Worm (Caenorhabditis elegans) whole organism, L3 larva: ENCODE results near the gene H08J19.1.

Source experiments
- R02D3.7 ChIP-seq: fragments of 150-350 bp; optimal IDR thresholded peaks from 2 replicates; lab custom pipeline; 2014; ENCODE audit warnings: missing biosample characterization, missing genetic modification characterization
- aly-2 ChIP-seq: fragments of 150-350 bp; optimal IDR thresholded peaks from 2 replicates; lab custom pipeline; 2014; ENCODE audit warnings: missing biosample characterization, missing genetic modification characterization
- ama-1 ChIP-seq: fragments of 150-350 bp; optimal IDR thresholded peaks from 2 replicates; lab custom pipeline; 2018
- ceh-16 ChIP-seq: sonication (generic microtip); optimal IDR thresholded peaks from 2 replicates; lab custom pipeline; 2017; ENCODE audit warnings: missing biosample characterization, missing genetic modification characterization
- ceh-82 ChIP-seq: fragments of 150-350 bp; optimal IDR thresholded peaks from 2 replicates; lab custom pipeline; 2014; ENCODE audit warnings: missing biosample characterization, missing genetic modification characterization
- ceh-9 ChIP-seq: sonication (generic microtip); optimal IDR thresholded peaks from 2 replicates; lab custom pipeline; 2018; ENCODE audit warnings: missing biosample characterization, missing genetic modification characterization
- elt-1 ChIP-seq: fragments of 150-350 bp; optimal IDR thresholded peaks from 2 replicates; lab custom pipeline; 2014; ENCODE audit warnings: missing biosample characterization, missing genetic modification characterization
- elt-2 ChIP-seq: sonication (generic microtip); optimal IDR thresholded peaks from 2 replicates; lab custom pipeline; 2016; ENCODE audit warnings: missing genetic modification reagents, mild to moderate bottlenecking, missing genetic modification characterization, missing compliant biosample characterization
- elt-3 ChIP-seq, 3 experiments: fragments of 150-350 bp in 1 of 3; sonication (generic microtip) in 2 of 3; optimal IDR thresholded peaks; 2 replicates in 2 of 3; 4 replicates in 1 of 3; lab custom pipeline; 2014 to 2017; ENCODE audit warnings: missing biosample characterization in 3 of 3, missing genetic modification characterization in 3 of 3
- fkh-10 ChIP-seq: sonication (generic microtip); optimal IDR thresholded peaks from 2 replicates; lab custom pipeline; 2017; ENCODE audit warnings: missing biosample characterization, missing genetic modification reagents, missing genetic modification characterization
- hmg-11 ChIP-seq: sonication (generic microtip); optimal IDR thresholded peaks from 2 replicates; lab custom pipeline; 2016; ENCODE audit warnings: missing genetic modification characterization, missing compliant biosample characterization
- jun-1 ChIP-seq: fragments of 150-350 bp; optimal IDR thresholded peaks from 2 replicates; lab custom pipeline; 2014; ENCODE audit warnings: missing biosample characterization, missing genetic modification reagents, missing genetic modification characterization
- lin-15B ChIP-seq: fragments of 150-350 bp; optimal IDR thresholded peaks from 2 replicates; lab custom pipeline; 2014; ENCODE audit warnings: missing biosample characterization, missing genetic modification characterization
- lin-39 ChIP-seq: fragments of 150-350 bp; optimal IDR thresholded peaks from 2 replicates; lab custom pipeline; 2018; ENCODE audit warnings: missing biosample characterization, missing genetic modification reagents, missing genetic modification characterization
- lsy-12 ChIP-seq: sonication (generic microtip); optimal IDR thresholded peaks from 2 replicates; lab custom pipeline; 2016; ENCODE audit warnings: mild to moderate bottlenecking, missing genetic modification characterization, missing compliant biosample characterization
- mdl-1 ChIP-seq: fragments of 150-350 bp; optimal IDR thresholded peaks from 2 replicates; lab custom pipeline; 2014; ENCODE audit warnings: missing biosample characterization, missing genetic modification characterization
- mml-1 ChIP-seq: fragments of 150-350 bp; sonication (generic microtip); optimal IDR thresholded peaks from 3 replicates; lab custom pipeline; 2014; ENCODE audit warnings: missing biosample characterization, missing genetic modification characterization
- nfya-1 ChIP-seq: sonication (generic microtip); optimal IDR thresholded peaks from 2 replicates; lab custom pipeline; 2017; ENCODE audit warnings: missing genetic modification characterization, mild to moderate bottlenecking, missing compliant biosample characterization, antibody characterized with exemption, moderate library complexity; ENCODE audit not compliant: insufficient read depth
- nhr-11 ChIP-seq: fragments of 150-350 bp; optimal IDR thresholded peaks from 2 replicates; lab custom pipeline; 2014; ENCODE audit warnings: missing biosample characterization, missing genetic modification characterization
- nhr-12 ChIP-seq: fragments of 150-350 bp; optimal IDR thresholded peaks from 2 replicates; lab custom pipeline; 2014; ENCODE audit warnings: missing biosample characterization, missing genetic modification characterization
- nhr-23 ChIP-seq: fragments of 150-350 bp; optimal IDR thresholded peaks from 2 replicates; lab custom pipeline; 2014; ENCODE audit warnings: missing biosample characterization, missing genetic modification reagents, missing genetic modification characterization
- nhr-237 ChIP-seq: fragments of 150-350 bp; optimal IDR thresholded peaks from 2 replicates; lab custom pipeline; 2014; ENCODE audit warnings: missing biosample characterization, missing genetic modification characterization
- nhr-25 ChIP-seq: sonication (generic microtip); optimal IDR thresholded peaks from 2 replicates; lab custom pipeline; 2017; ENCODE audit warnings: missing biosample characterization, missing genetic modification characterization
- nhr-28 ChIP-seq: fragments of 150-350 bp; optimal IDR thresholded peaks from 2 replicates; lab custom pipeline; 2014; ENCODE audit warnings: missing biosample characterization, missing genetic modification characterization
- nhr-43 ChIP-seq: sonication (generic microtip); optimal IDR thresholded peaks from 2 replicates; lab custom pipeline; 2016; ENCODE audit warnings: mild to moderate bottlenecking, missing genetic modification characterization, missing compliant biosample characterization; ENCODE audit not compliant: poor library complexity, severe bottlenecking
- nhr-67 ChIP-seq: fragments of 150-350 bp; optimal IDR thresholded peaks from 2 replicates; lab custom pipeline; 2014; ENCODE audit warnings: missing biosample characterization, missing genetic modification characterization
- nhr-76 ChIP-seq: fragments of 150-350 bp; sonication (generic microtip); optimal IDR thresholded peaks from 5 replicates; lab custom pipeline; 2014; ENCODE audit warnings: missing biosample characterization, missing genetic modification characterization
- pqm-1 ChIP-seq: fragments of 150-350 bp; optimal IDR thresholded peaks from 2 replicates; lab custom pipeline; 2017; ENCODE audit warnings: missing biosample characterization, missing genetic modification characterization, inconsistent platforms
- sea-2 ChIP-seq: fragments of 150-350 bp; sonication (generic microtip); optimal IDR thresholded peaks from 4 replicates; lab custom pipeline; 2014; ENCODE audit warnings: missing biosample characterization, missing genetic modification reagents, missing genetic modification characterization
- unc-62 ChIP-seq: fragments of 150-350 bp; sonication (generic microtip); optimal IDR thresholded peaks from 4 replicates; lab custom pipeline; 2014; ENCODE audit warnings: missing biosample characterization, missing genetic modification reagents, missing genetic modification characterization
- zag-1 ChIP-seq: fragments of 150-350 bp; optimal IDR thresholded peaks from 2 replicates; lab custom pipeline; 2014; ENCODE audit warnings: missing biosample characterization, missing genetic modification characterization
- ztf-11 ChIP-seq: fragments of 150-350 bp; optimal IDR thresholded peaks from 2 replicates; lab custom pipeline; 2014; ENCODE audit warnings: missing biosample characterization, missing genetic modification characterization
- ztf-4 ChIP-seq: fragments of 150-350 bp; optimal IDR thresholded peaks from 2 replicates; lab custom pipeline; 2014; ENCODE audit warnings: missing biosample characterization, missing genetic modification characterization

H08J19.1 gene

ce11 chrX:15619273-15619672 lies 23.5 kb upstream of the H08J19.1 start:
- TF ChIP-seq zag-1 (tag; lab: Kevin White, UChicago) (no peak), ceh-9 (tag; lab: Kevin White, UChicago) (no peak), nhr-28 (no peak), nfya-1 (tag; lab: Kevin White, UChicago) (peak; percentile 2), nhr-23 (no peak), elt-1 (tag; lab: Kevin White, UChicago) (no peak), elt-2 (peak; percentile 26), ceh-82 (tag; lab: Kevin White, UChicago) (no peak), sea-2 (no peak), nhr-11 (tag; lab: Kevin White, UChicago) (no peak), nhr-43 (tag; lab: Kevin White, UChicago) (peak; percentile 19), ceh-16 (tag; lab: Kevin White, UChicago) (no peak), mdl-1 (tag; lab: Kevin White, UChicago) (no peak), lsy-12 (peak; percentile 16), nhr-25 (tag; lab: Kevin White, UChicago) (no peak), unc-62 (GFP tag; lab: Kevin White, UChicago) (no peak), nhr-67 (no peak)

ce11 chrX:15620200-15620599 lies 22.5 kb upstream of the H08J19.1 start, which contains the start of gene K09E9.1:
Gene K09E9.1, plus strand, starts transcription at chrX:15620500.
- TF ChIP-seq lin-15B (tag; lab: Kevin White, UChicago), result no peak
- no peak for TF ChIP-seq fkh-10 (GFP tag; lab: Kevin White, UChicago)
- no peak for TF ChIP-seq ceh-16 (tag; lab: Kevin White, UChicago)
- TF ChIP-seq elt-2, result peak; percentile 18
- TF ChIP-seq sea-2, result no peak
- no peak for TF ChIP-seq nhr-11 (tag; lab: Kevin White, UChicago)
- no peak for TF ChIP-seq ztf-11
- TF ChIP-seq jun-1, result no peak

DNA sequence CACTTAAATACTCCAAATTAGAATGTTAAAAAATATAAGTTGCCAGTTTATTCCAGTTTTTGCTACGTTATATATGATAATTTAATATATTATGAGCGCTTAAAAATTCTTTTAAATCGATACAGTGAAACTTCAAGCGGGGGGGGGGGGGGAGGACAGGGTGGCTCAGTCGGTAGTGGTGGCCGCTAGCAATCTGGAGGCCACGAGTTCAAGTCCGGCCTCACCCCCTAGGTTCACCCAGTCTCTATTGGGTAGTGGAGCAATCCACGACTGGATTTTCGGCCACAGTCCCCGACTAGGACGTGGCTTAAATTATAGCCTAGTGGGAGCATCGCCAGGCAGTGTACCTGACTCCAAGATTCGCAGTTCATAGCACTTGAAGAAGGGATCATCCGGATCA lies 21.7 kb upstream of the H08J19.1 start:
- TF ChIP-seq ama-1, result no peak
- no peak for TF ChIP-seq fkh-10 (GFP tag; lab: Kevin White, UChicago)

DNA sequence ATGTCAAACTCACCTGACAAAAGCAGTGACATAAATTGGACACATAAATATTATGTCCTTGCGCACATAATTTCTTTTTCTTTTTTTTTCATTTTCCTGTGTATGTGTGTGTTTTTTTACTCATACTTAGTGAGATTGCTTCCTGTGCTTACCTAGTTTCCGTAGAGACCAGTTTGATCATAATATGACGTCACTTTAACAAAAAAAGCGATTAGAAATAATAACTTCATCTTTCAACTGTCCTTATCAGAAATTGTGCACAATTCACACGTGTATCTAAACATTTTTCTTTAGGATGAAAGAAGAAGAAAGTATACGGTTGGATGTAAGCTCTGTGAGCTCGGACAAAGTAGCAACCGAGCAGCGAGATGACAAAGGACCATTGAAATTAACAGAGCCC lies 20.7 kb upstream of the H08J19.1 start:
- TF ChIP-seq ztf-4, result no peak
- no peak for TF ChIP-seq nhr-67
- TF ChIP-seq ceh-9 (tag; lab: Kevin White, UChicago), result no peak
- no peak for TF ChIP-seq hmg-11
- no peak for TF ChIP-seq lin-39 (tag; lab: Kevin White, UChicago)
- TF ChIP-seq pqm-1 (tag; lab: Kevin White, UChicago), result peak; percentile 46
- TF ChIP-seq mml-1 (tag; lab: Kevin White, UChicago), result no peak
- TF ChIP-seq aly-2 (tag; lab: Kevin White, UChicago), result no peak
- TF ChIP-seq R02D3.7 (tag; lab: Kevin White, UChicago), result no peak
- no peak for TF ChIP-seq mdl-1 (tag; lab: Kevin White, UChicago)
- no peak for TF ChIP-seq nhr-76
- no peak for TF ChIP-seq elt-3 (tag; optimal IDR thresholded peaks at IDR 0.05; lab: Kevin White, UChicago)
- TF ChIP-seq elt-2, result peak; percentile 65
- no peak for TF ChIP-seq nhr-237 (tag; lab: Kevin White, UChicago)
- TF ChIP-seq nhr-12, result no peak
- TF ChIP-seq, all 47 proteins: peak for 2

- TF ChIP-seq nhr-25 (tag; lab: Kevin White, UChicago) (peak; percentile 36), sea-2 (no peak), elt-3 (tag; optimal IDR thresholded peaks at IDR 0.05; lab: Kevin White, UChicago) (no peak), nhr-43 (tag; lab: Kevin White, UChicago) (peak; percentile 12), nfya-1 (tag; lab: Kevin White, UChicago) (no peak), ama-1 (no peak), nhr-67 (no peak), zag-1 (tag; lab: Kevin White, UChicago) (no peak), hmg-11 (no peak), lin-15B (tag; lab: Kevin White, UChicago) (no peak), nhr-76 (no peak), unc-62 (GFP tag; lab: Kevin White, UChicago) (peak; percentile 48), ceh-16 (tag; lab: Kevin White, UChicago) (no peak), elt-2 (no peak), nhr-23 (peak; percentile 38)
- TF ChIP-seq, all 47 proteins: peak for 4
These were observed 16.5 kb upstream of the H08J19.1 start for ce11 chrX:15626119-15626850.
